Fruit fly (Drosophila melanogaster) whole organism, embryonic: ENCODE measurements around the gene CG10286.
A peak's percentile ranks its signal among the peaks of the same experiment; 100 is the strongest.

Experiments used
- BEAF-32 ChIP-seq: fragments of 200-800 bp; sonication (Bioruptor generic); optimal IDR thresholded peaks from 3 replicates; lab custom pipeline; 2017; ENCODE audit warnings: missing biosample characterization, missing genetic modification characterization, mild to moderate bottlenecking, moderate library complexity, missing genetic modification reagents
- Bgb ChIP-seq: fragments of 200-800 bp; sonication (Bioruptor generic); IDR thresholded peaks from 2 replicates; pipeline ENCODE4 v1.3.6; 2022; ENCODE audit warnings: missing biosample characterization, missing genetic modification characterization; ENCODE audit not compliant: partially characterized antibody
- CG10267 ChIP-seq: fragments of 200-800 bp; sonication (Bioruptor generic); optimal IDR thresholded peaks from 2 replicates; lab custom pipeline; 2018; ENCODE audit warnings: missing biosample characterization, mild to moderate bottlenecking, missing genetic modification characterization, moderate library complexity
- CG12155 ChIP-seq: fragments of 200-800 bp; sonication (Bioruptor generic); optimal IDR thresholded peaks from 3 replicates; lab custom pipeline; 2016; ENCODE audit warnings: missing biosample characterization, missing genetic modification characterization
- CG13287 ChIP-seq: fragments of 200-800 bp; sonication (Bioruptor generic); IDR thresholded peaks from 2 replicates; pipeline ENCODE4 v1.3.6; 2022; ENCODE audit warnings: missing biosample characterization, missing genetic modification characterization; ENCODE audit not compliant: partially characterized antibody
- CG15269 ChIP-seq: fragments of 200-800 bp; sonication (Bioruptor generic); optimal IDR thresholded peaks from 2 replicates; lab custom pipeline; 2018; ENCODE audit warnings: missing biosample characterization, mild to moderate bottlenecking, missing genetic modification characterization, moderate library complexity
- CG15479 ChIP-seq: fragments of 200-800 bp; sonication (Bioruptor generic); optimal IDR thresholded peaks from 3 replicates; lab custom pipeline; 2019; ENCODE audit warnings: missing biosample characterization, mild to moderate bottlenecking, missing genetic modification characterization, moderate library complexity
- CG1603 ChIP-seq: fragments of 200-800 bp; sonication (Bioruptor generic); optimal IDR thresholded peaks from 2 replicates; lab custom pipeline; 2019; ENCODE audit warnings: missing biosample characterization, mild to moderate bottlenecking, missing genetic modification characterization, moderate library complexity
- CG16813 ChIP-seq: fragments of 200-800 bp; sonication (Bioruptor generic); IDR thresholded peaks from 3 replicates; pipeline ENCODE4 v1.3.6; 2022; ENCODE audit warnings: missing biosample characterization, missing genetic modification characterization; ENCODE audit not compliant: partially characterized antibody
- CG17186 ChIP-seq: fragments of 200-800 bp; sonication (Bioruptor generic); optimal IDR thresholded peaks from 3 replicates; lab custom pipeline; 2017; ENCODE audit warnings: missing biosample characterization, missing genetic modification reagents, missing genetic modification characterization
- CG17361 ChIP-seq: fragments of 200-800 bp; sonication (Bioruptor generic); IDR thresholded peaks from 3 replicates; pipeline ENCODE4 v1.3.6; 2022; ENCODE audit warnings: missing biosample characterization, missing genetic modification characterization
- CG17568 ChIP-seq: fragments of 200-800 bp; sonication (Bioruptor generic); optimal IDR thresholded peaks from 2 replicates; lab custom pipeline; 2018; ENCODE audit warnings: missing biosample characterization, mild to moderate bottlenecking, missing genetic modification characterization, moderate library complexity
- CG30020 ChIP-seq: fragments of 200-800 bp; optimal IDR thresholded peaks from 2 replicates; lab custom pipeline; 2019; ENCODE audit warnings: missing biosample characterization, mild to moderate bottlenecking, missing genetic modification characterization, moderate library complexity
- CG42726 ChIP-seq: fragments of 200-800 bp; sonication (Bioruptor generic); IDR thresholded peaks from 2 replicates; pipeline ENCODE4 v1.3.6; 2022; ENCODE audit warnings: missing biosample characterization, missing genetic modification characterization; ENCODE audit not compliant: partially characterized antibody
- CG4730 ChIP-seq: fragments of 200-800 bp; sonication (Bioruptor generic); IDR thresholded peaks from 2 replicates; pipeline ENCODE4 v1.3.6; 2022; ENCODE audit warnings: missing biosample characterization, missing genetic modification characterization
- CG6813 ChIP-seq: fragments of 200-800 bp; sonication (Bioruptor generic); optimal IDR thresholded peaks from 2 replicates; lab custom pipeline; 2017; ENCODE audit warnings: missing biosample characterization, missing genetic modification characterization, mild to moderate bottlenecking, moderate library complexity, missing genetic modification reagents
- CG8478 ChIP-seq: fragments of >200 bp; optimal IDR thresholded peaks from 2 replicates; lab custom pipeline; 2018
- CG9876 ChIP-seq: fragments of 200-800 bp; sonication (Bioruptor generic); optimal IDR thresholded peaks from 2 replicates; lab custom pipeline; 2016; ENCODE audit warnings: missing biosample characterization, missing genetic modification characterization
- Dbx ChIP-seq: fragments of 200-800 bp; sonication (Bioruptor generic); IDR thresholded peaks from 3 replicates; pipeline ENCODE4 v1.3.6; 2022; ENCODE audit warnings: missing biosample characterization, missing genetic modification characterization
- Fer3 ChIP-seq: fragments of 200-800 bp; sonication (Bioruptor generic); optimal IDR thresholded peaks from 2 replicates; lab custom pipeline; 2018; ENCODE audit warnings: missing biosample characterization, mild to moderate bottlenecking, missing genetic modification characterization, moderate library complexity
- Gsc ChIP-seq: fragments of 200-800 bp; sonication (Bioruptor generic); IDR thresholded peaks from 2 replicates; pipeline ENCODE4 v1.3.6; 2022; ENCODE audit warnings: missing biosample characterization, missing genetic modification characterization
- Lim3 ChIP-seq: fragments of 200-800 bp; sonication (Bioruptor generic); IDR thresholded peaks from 2 replicates; pipeline ENCODE4 v1.3.6; 2022; ENCODE audit warnings: missing biosample characterization, missing genetic modification characterization
- Meics ChIP-seq: fragments of 200-800 bp; sonication (Bioruptor generic); optimal IDR thresholded peaks from 2 replicates; lab custom pipeline; 2017; ENCODE audit warnings: missing biosample characterization, mild to moderate bottlenecking, missing genetic modification characterization
- Mes4 ChIP-seq: fragments of 200-800 bp; sonication (Bioruptor generic); optimal IDR thresholded peaks from 2 replicates; lab custom pipeline; 2016; ENCODE audit warnings: missing biosample characterization, missing genetic modification characterization
- Rfx ChIP-seq: fragments of 200-800 bp; sonication (Bioruptor generic); IDR thresholded peaks from 2 replicates; pipeline ENCODE4 v1.3.6; 2022; ENCODE audit warnings: missing biosample characterization, missing genetic modification characterization
- Ssrp ChIP-seq: fragments of 200-800 bp; sonication (Bioruptor generic); optimal IDR thresholded peaks from 2 replicates; lab custom pipeline; 2018; ENCODE audit warnings: missing biosample characterization, mild to moderate bottlenecking, missing genetic modification characterization, moderate library complexity
- Taf1 ChIP-seq: fragments of 200-800 bp; sonication (Bioruptor generic); IDR thresholded peaks from 2 replicates; pipeline ENCODE4 v1.3.6; 2022; ENCODE audit warnings: missing biosample characterization, missing genetic modification characterization
- Xbp1 ChIP-seq: fragments of 200-800 bp; sonication (Bioruptor generic); optimal IDR thresholded peaks from 3 replicates; lab custom pipeline; 2016; ENCODE audit warnings: missing biosample characterization, mild to moderate bottlenecking, missing genetic modification characterization
- ac ChIP-seq: fragments of 200-800 bp; sonication (Bioruptor generic); optimal IDR thresholded peaks from 3 replicates; lab custom pipeline; 2017; ENCODE audit warnings: missing biosample characterization, mild to moderate bottlenecking, missing genetic modification characterization
- amos ChIP-seq: fragments of 200-800 bp; sonication (Bioruptor generic); IDR thresholded peaks from 2 replicates; pipeline ENCODE4 v1.3.6; 2022; ENCODE audit warnings: missing biosample characterization, missing genetic modification characterization; ENCODE audit not compliant: partially characterized antibody
- bowl ChIP-seq: fragments of 200-800 bp; sonication (Bioruptor generic); IDR thresholded peaks from 2 replicates; pipeline ENCODE4 v1.3.6; 2022; ENCODE audit warnings: missing biosample characterization, missing genetic modification characterization
- cad ChIP-seq: fragments of >200 bp; optimal IDR thresholded peaks from 2 replicates; lab custom pipeline; 2017; ENCODE audit warnings: missing biosample characterization, missing genetic modification characterization
- cas ChIP-seq: fragments of 200-800 bp; sonication (Bioruptor generic); IDR thresholded peaks from 2 replicates; pipeline ENCODE4 v1.3.6; 2022; ENCODE audit warnings: missing biosample characterization, missing genetic modification characterization
- ci ChIP-seq: fragments of 200-800 bp; sonication (Bioruptor generic); IDR thresholded peaks from 3 replicates; pipeline ENCODE4 v1.3.6; 2022; ENCODE audit warnings: missing biosample characterization, missing genetic modification characterization
- dm ChIP-seq: fragments of 200-800 bp; sonication (Bioruptor generic); optimal IDR thresholded peaks from 3 replicates; lab custom pipeline; 2016; ENCODE audit warnings: missing biosample characterization, missing genetic modification characterization
- dmrt99B ChIP-seq: fragments of 200-800 bp; sonication (Bioruptor generic); optimal IDR thresholded peaks from 2 replicates; lab custom pipeline; 2018; ENCODE audit warnings: missing biosample characterization, mild to moderate bottlenecking, missing genetic modification characterization, moderate library complexity
- eve ChIP-seq, 2 experiments: fragments of >200 bp; optimal IDR thresholded peaks; 2 replicates each; lab custom pipeline; 2017; ENCODE audit warnings: missing biosample characterization in 2 of 2, missing genetic modification characterization in 2 of 2
- eyg ChIP-seq: fragments of 200-800 bp; sonication (Bioruptor generic); optimal IDR thresholded peaks from 3 replicates; lab custom pipeline; 2016; ENCODE audit warnings: missing biosample characterization, missing genetic modification characterization
- gem ChIP-seq: fragments of 200-800 bp; sonication (Bioruptor generic); optimal IDR thresholded peaks from 2 replicates; lab custom pipeline; 2019; ENCODE audit warnings: missing biosample characterization, mild to moderate bottlenecking, missing genetic modification characterization, moderate library complexity
- gfzf ChIP-seq: fragments of 200-800 bp; sonication (Bioruptor generic); optimal IDR thresholded peaks from 2 replicates; lab custom pipeline; 2016; ENCODE audit warnings: missing biosample characterization, mild to moderate bottlenecking, missing genetic modification characterization, moderate library complexity
- hth ChIP-seq: fragments of >200 bp; optimal IDR thresholded peaks from 2 replicates; lab custom pipeline; 2017; ENCODE audit warnings: inconsistent platforms
- klu ChIP-seq: fragments of 200-800 bp; sonication (Bioruptor generic); IDR thresholded peaks from 2 replicates; pipeline ENCODE4 v1.3.6; 2022; ENCODE audit warnings: missing biosample characterization, missing genetic modification characterization
- knrl ChIP-seq: fragments of 200-800 bp; sonication (Bioruptor generic); IDR thresholded peaks from 3 replicates; pipeline ENCODE4 v1.3.6; 2022; ENCODE audit warnings: missing biosample characterization, missing genetic modification characterization; ENCODE audit not compliant: partially characterized antibody
- lola ChIP-seq, 3 experiments: fragments of >200 bp in 2 of 3; fragments of 200-800 bp in 1 of 3; sonication (Bioruptor generic) in 1 of 3; optimal IDR thresholded peaks; 2 replicates each; lab custom pipeline; 2017 to 2019; ENCODE audit warnings: missing biosample characterization in 3 of 3, missing genetic modification characterization in 3 of 3, mild to moderate bottlenecking in 1 of 3, moderate library complexity in 1 of 3
- pho ChIP-seq: fragments of 200-800 bp; sonication (Bioruptor generic); optimal IDR thresholded peaks from 2 replicates; lab custom pipeline; 2016; ENCODE audit warnings: missing biosample characterization, missing genetic modification characterization
- pita ChIP-seq: fragments of 200-800 bp; sonication (Bioruptor generic); optimal IDR thresholded peaks from 2 replicates; lab custom pipeline; 2017; ENCODE audit warnings: missing biosample characterization, mild to moderate bottlenecking, missing genetic modification characterization
- sqz ChIP-seq: fragments of 200-800 bp; sonication (Bioruptor generic); optimal IDR thresholded peaks from 3 replicates; lab custom pipeline; 2018; ENCODE audit warnings: missing biosample characterization, mild to moderate bottlenecking, missing genetic modification characterization
- tio ChIP-seq: fragments of 200-800 bp; sonication (Bioruptor generic); optimal IDR thresholded peaks from 2 replicates; lab custom pipeline; 2017; ENCODE audit warnings: missing biosample characterization, missing genetic modification characterization, inconsistent platforms
- trem ChIP-seq: fragments of 200-800 bp; optimal IDR thresholded peaks from 3 replicates; lab custom pipeline; 2019; ENCODE audit warnings: missing biosample characterization, mild to moderate bottlenecking, missing genetic modification characterization, moderate library complexity
- tup ChIP-seq: fragments of 200-800 bp; sonication (Bioruptor generic); optimal IDR thresholded peaks from 2 replicates; lab custom pipeline; 2016; ENCODE audit warnings: missing biosample characterization, mild to moderate bottlenecking, missing genetic modification characterization, moderate library complexity
- vnd ChIP-seq: fragments of 200-800 bp; sonication (Bioruptor generic); IDR thresholded peaks from 3 replicates; pipeline ENCODE4 v1.3.6; 2022; ENCODE audit warnings: missing biosample characterization, missing genetic modification characterization; ENCODE audit not compliant: partially characterized antibody

The CG10286 gene

dm6 chr3R:6345814-6346213 is 23.0 kb upstream of the CG10286 start, which contains the start of the genes SmD2 and CG18048 (continued):
- TF ChIP-seq pita (GFP tag; lab: Kevin White, UChicago) = no peak
- no peak for TF ChIP-seq hth (lab: Kevin White, UChicago)
- TF ChIP-seq vnd = peak; percentile 75
- TF ChIP-seq Fer3 (tag; lab: Kevin White, UChicago) = no peak
- TF ChIP-seq CG16813 (GFP tag; lab: Robert Waterston, UW) = peak; percentile 84
- TF ChIP-seq knrl = peak; percentile 87
- TF ChIP-seq CG6813 (GFP tag; lab: Kevin White, UChicago) = no peak
- peak; percentile 57; the same call in 1 of the 3 replicates for TF ChIP-seq CG17361 (GFP tag; lab: Robert Waterston, UW)
- TF ChIP-seq CG8478 (lab: Kevin White, UChicago) = no peak
- TF ChIP-seq CG17568 = no peak
- TF ChIP-seq ac (GFP tag; lab: Kevin White, UChicago) = no peak
- peak; percentile 66 for TF ChIP-seq CG10267 (tag; lab: Kevin White, UChicago)
- TF ChIP-seq Dbx (GFP tag; lab: Robert Waterston, UW) = 0 out of 3 replicates have a peak, but pooled peaks have one; percentile 34
- peak; percentile 86 for TF ChIP-seq gfzf (GFP tag; lab: Kevin White, UChicago)
- no peak for TF ChIP-seq Rfx
- TF ChIP-seq gem (tag; lab: Kevin White, UChicago) = peak; percentile 46
- TF ChIP-seq CG9876 (GFP tag; lab: Kevin White, UChicago) = no peak
- no peak for TF ChIP-seq Taf1 (GFP tag; lab: Robert Waterston, UW)
- TF ChIP-seq CG30020 (tag; lab: Kevin White, UChicago) = peak; percentile 67
- TF ChIP-seq bowl (GFP tag; lab: Robert Waterston, UW) = no peak
- peak; percentile 13 for TF ChIP-seq CG1603
- TF ChIP-seq tio (GFP tag; lab: Kevin White, UChicago) = no peak
- peak; percentile 85 for TF ChIP-seq CG13287 (GFP tag; lab: Robert Waterston, UW)
- no peak for TF ChIP-seq cas
- TF ChIP-seq Ssrp (tag; lab: Kevin White, UChicago) = peak; percentile 16
- TF ChIP-seq BEAF-32 (GFP tag; lab: Kevin White, UChicago) = peak; percentile 88
- no peak for TF ChIP-seq Lim3 (GFP tag; lab: Robert Waterston, UW)
- peak in 1 of 3 experiments; percentile 10 for TF ChIP-seq lola (GFP tag; optimal IDR thresholded peaks at IDR 0.05; lab: Kevin White, UChicago)
- TF ChIP-seq Mes4 = no peak
- no peak for TF ChIP-seq pho (GFP tag; lab: Kevin White, UChicago)
- peak; percentile 39; the same call in 1 of the 2 replicates for TF ChIP-seq CG42726 (GFP tag; lab: Robert Waterston, UW)
- TF ChIP-seq eyg = no peak
- no peak for TF ChIP-seq tup (GFP tag; lab: Kevin White, UChicago)
- no peak for TF ChIP-seq klu
- TF ChIP-seq Meics (GFP tag; lab: Kevin White, UChicago) = peak; percentile 13
- no peak for TF ChIP-seq dmrt99B
- TF ChIP-seq ci (GFP tag; lab: Robert Waterston, UW) = no peak
- peak; percentile 67 for TF ChIP-seq CG17186 (GFP tag; lab: Kevin White, UChicago)
- no peak for TF ChIP-seq CG4730 (GFP tag; lab: Robert Waterston, UW)
- peak; percentile 85 for TF ChIP-seq trem (tag; lab: Kevin White, UChicago)
- peak; percentile 71 for TF ChIP-seq Bgb (GFP tag; lab: Robert Waterston, UW)
- peak; percentile 68 for TF ChIP-seq dm (GFP tag; lab: Kevin White, UChicago)
- TF ChIP-seq CG15269 (tag; lab: Kevin White, UChicago) = no peak
- TF ChIP-seq Xbp1 (GFP tag; lab: Kevin White, UChicago) = peak; percentile 8
- no peak for TF ChIP-seq CG15479 (GFP tag; lab: Kevin White, UChicago)
- peak; percentile 12 for TF ChIP-seq CG12155 (GFP tag; lab: Kevin White, UChicago)
- no peak for TF ChIP-seq eve (GFP tag; optimal IDR thresholded peaks at IDR 0.05; lab: Kevin White, UChicago)
- TF ChIP-seq cad (GFP tag; lab: Kevin White, UChicago) = no peak
- no peak for TF ChIP-seq sqz (GFP tag; lab: Kevin White, UChicago)
- TF ChIP-seq Gsc (GFP tag; lab: Robert Waterston, UW) = no peak
- peak; percentile 75 for TF ChIP-seq amos (GFP tag; lab: Robert Waterston, UW)
